Worm (Caenorhabditis elegans): ENCODE results near the gene mrps-9.

- TF ChIP-seq unc-55 (GFP tag; optimal IDR thresholded peaks at IDR 0.05): no peak
- no peak for TF ChIP-seq pqm-1 (tag; optimal IDR thresholded peaks at IDR 0.05)
- no peak for TF ChIP-seq dve-1 (tag; optimal IDR thresholded peaks at IDR 0.05)
- no peak for TF ChIP-seq ets-4 (tag; optimal IDR thresholded peaks at IDR 0.05)
- no peak for TF ChIP-seq pha-4 (tag; optimal IDR thresholded peaks at IDR 0.05)
- TF ChIP-seq pros-1 (tag; optimal IDR thresholded peaks at IDR 0.05): no peak
- TF ChIP-seq fax-1 (tag; optimal IDR thresholded peaks at IDR 0.05): no peak
- TF ChIP-seq K09A11.1 (tag; optimal IDR thresholded peaks at IDR 0.05; ENCODE audit: insufficient read depth): no peak
Observed at ce11 chrIII:8254938-8255337, 10.9 kb upstream of the mrps-9 start, which contains the start of gene F09G8.5.
